Fruit fly (Drosophila melanogaster) whole organism, wandering third instar larva: ENCODE measurements around the gene CG43220.

Experiments
- CG32264 ChIP-seq: fragments of 200-800 bp; sonication (Bioruptor generic); optimal IDR thresholded peaks from 2 replicates; lab custom pipeline; 2016; ENCODE audit warnings: missing biosample characterization, missing genetic modification characterization
- Dfd ChIP-seq: fragments of >200 bp; optimal IDR thresholded peaks from 2 replicates; lab custom pipeline; 2017; ENCODE audit warnings: missing biosample characterization, missing genetic modification characterization
- Hr78 ChIP-seq: fragments of >200 bp; optimal IDR thresholded peaks from 2 replicates; lab custom pipeline; 2017; ENCODE audit warnings: missing biosample characterization, missing genetic modification characterization
- OdsH ChIP-seq: fragments of 200-800 bp; sonication (Bioruptor generic); optimal IDR thresholded peaks from 2 replicates; lab custom pipeline; 2016; ENCODE audit warnings: missing biosample characterization, mild to moderate bottlenecking, missing genetic modification characterization
- Rel ChIP-seq, 2 experiments: fragments of 200-800 bp; sonication (Bioruptor generic) in 1 of 2; optimal IDR thresholded peaks; 2 replicates in 1 of 2; 3 replicates in 1 of 2; lab custom pipeline; 2016 to 2019; ENCODE audit warnings: mild to moderate bottlenecking in 2 of 2, missing biosample characterization in 2 of 2, missing genetic modification characterization in 2 of 2, moderate library complexity in 1 of 2
- br ChIP-seq: fragments of 200-800 bp; sonication (Bioruptor generic); optimal IDR thresholded peaks from 2 replicates; lab custom pipeline; 2016; ENCODE audit warnings: missing biosample characterization, missing genetic modification characterization
- dl ChIP-seq, 2 experiments: fragments of 175-275, 200-275 bp in 1 of 2; fragments of 200-275 bp in 1 of 2; sonication (Bioruptor generic); optimal IDR thresholded peaks; lab custom pipeline; 2018; ENCODE audit warnings: mild to moderate bottlenecking in 2 of 2, missing biosample characterization in 2 of 2, missing genetic modification characterization in 2 of 2, moderate library complexity in 2 of 2; ENCODE audit not compliant: partially characterized antibody in 2 of 2, insufficient read depth in 1 of 2
- dmrt93B ChIP-seq: fragments of 200-800 bp; sonication (Bioruptor generic); optimal IDR thresholded peaks from 2 replicates; lab custom pipeline; 2018; ENCODE audit warnings: missing biosample characterization, mild to moderate bottlenecking, missing genetic modification characterization
- h ChIP-seq: fragments of 200-800 bp; sonication (Bioruptor generic); optimal IDR thresholded peaks from 3 replicates; lab custom pipeline; 2016; ENCODE audit warnings: missing biosample characterization, mild to moderate bottlenecking, missing genetic modification characterization
- pan ChIP-seq: fragments of >200 bp; optimal IDR thresholded peaks from 2 replicates; lab custom pipeline; 2017
- psq ChIP-seq: fragments of 200-800 bp; sonication (Bioruptor generic); optimal IDR thresholded peaks from 3 replicates; lab custom pipeline; 2017; ENCODE audit warnings: missing biosample characterization, mild to moderate bottlenecking, missing genetic modification characterization, moderate library complexity
- rgr ChIP-seq: fragments of 200-800 bp; sonication (Bioruptor generic); optimal IDR thresholded peaks from 3 replicates; lab custom pipeline; 2016; ENCODE audit warnings: missing biosample characterization, mild to moderate bottlenecking, missing genetic modification characterization
- sv ChIP-seq: fragments of 200-800 bp; sonication (Bioruptor generic); optimal IDR thresholded peaks from 3 replicates; lab custom pipeline; 2016; ENCODE audit warnings: missing biosample characterization, missing genetic modification characterization
- woc ChIP-seq: sonication (Bioruptor generic); optimal IDR thresholded peaks from 2 replicates; lab custom pipeline; 2016; ENCODE audit warnings: missing biosample characterization, mild to moderate bottlenecking, missing genetic modification characterization

DNA sequence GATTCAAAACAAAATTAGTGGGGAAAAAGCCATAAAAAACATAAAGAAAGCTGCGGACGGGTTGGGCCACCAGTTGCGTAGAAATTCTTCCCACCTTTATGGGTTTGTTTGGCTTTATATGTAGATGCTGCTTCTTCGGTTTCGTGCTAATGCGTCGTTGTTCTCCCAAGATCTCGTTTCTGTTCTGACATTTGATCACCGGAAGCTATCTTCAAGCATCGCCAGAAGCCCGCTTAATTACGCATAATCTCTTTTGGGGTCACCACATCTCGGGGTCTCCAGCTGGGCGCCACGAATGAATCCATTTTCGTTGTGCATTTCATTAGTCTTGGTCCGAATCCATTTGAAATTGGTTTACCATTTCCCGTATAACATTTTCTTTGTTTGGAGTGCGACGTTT is 9.4 kb downstream of the CG43220 start:
- TF ChIP-seq pan (no peak), Dfd (GFP tag; lab: Kevin White, UChicago) (no peak), rgr (GFP tag; lab: Kevin White, UChicago) (no peak), OdsH (GFP tag; lab: Kevin White, UChicago) (no peak), br (GFP tag; lab: Kevin White, UChicago) (no peak), dl (GFP tag; optimal IDR thresholded peaks at IDR 0.05; lab: Kevin White, UChicago; ENCODE audit: insufficient read depth in 1 of 2, partially characterized antibody in 2 of 2) (no peak), woc (no peak), CG32264 (GFP tag; lab: Kevin White, UChicago) (no peak), psq (GFP tag; lab: Kevin White, UChicago) (no peak), Hr78 (GFP tag; lab: Kevin White, UChicago) (no peak), h (GFP tag; lab: Kevin White, UChicago) (no peak), dmrt93B (GFP tag; lab: Kevin White, UChicago) (no peak), Rel (GFP tag; optimal IDR thresholded peaks at IDR 0.05; lab: Kevin White, UChicago) (no peak), Rel (tag; optimal IDR thresholded peaks at IDR 0.05; lab: Kevin White, UChicago) (no peak), sv (GFP tag; lab: Kevin White, UChicago) (no peak)
